Fruit fly (Drosophila melanogaster) whole organism, embryonic: ENCODE results near the gene CG6962.

ENCODE experiments used
- CG10274 ChIP-seq: fragments of 200-800 bp; sonication (Bioruptor generic); optimal IDR thresholded peaks from 3 replicates; lab custom pipeline; 2017; ENCODE audit warnings: missing biosample characterization, mild to moderate bottlenecking, missing genetic modification characterization
- CG10431 ChIP-seq: fragments of 200-800 bp; sonication (Bioruptor generic); optimal IDR thresholded peaks from 3 replicates; lab custom pipeline; 2018; ENCODE audit warnings: missing biosample characterization, mild to moderate bottlenecking, missing genetic modification characterization
- CG11456 ChIP-seq: fragments of 200-800 bp; sonication (Bioruptor generic); IDR thresholded peaks from 3 replicates; pipeline ENCODE4 v1.3.6; 2022; ENCODE audit warnings: missing biosample characterization, missing genetic modification characterization
- CG12219 ChIP-seq: fragments of 200-800 bp; sonication (Bioruptor generic); optimal IDR thresholded peaks from 3 replicates; lab custom pipeline; 2018; ENCODE audit warnings: missing biosample characterization, mild to moderate bottlenecking, missing genetic modification characterization
- CG12769 ChIP-seq: fragments of 200-800 bp; sonication (Bioruptor generic); optimal IDR thresholded peaks from 2 replicates; lab custom pipeline; 2019; ENCODE audit warnings: missing biosample characterization, mild to moderate bottlenecking, missing genetic modification characterization, moderate library complexity
- CG13624 ChIP-seq: fragments of 200-800 bp; sonication (Bioruptor generic); optimal IDR thresholded peaks from 2 replicates; lab custom pipeline; 2016; ENCODE audit warnings: missing biosample characterization, missing genetic modification characterization
- CG18599 ChIP-seq: fragments of 200-800 bp; sonication (Bioruptor generic); optimal IDR thresholded peaks from 3 replicates; lab custom pipeline; 2017; ENCODE audit warnings: missing biosample characterization, missing genetic modification characterization, mild to moderate bottlenecking, moderate library complexity, missing genetic modification reagents
- CG31365 ChIP-seq: fragments of 200-800 bp; sonication (Bioruptor generic); optimal IDR thresholded peaks from 2 replicates; lab custom pipeline; 2018; ENCODE audit warnings: missing biosample characterization, mild to moderate bottlenecking, missing genetic modification characterization
- CG32772 ChIP-seq: fragments of 200-800 bp; sonication (Bioruptor generic); IDR thresholded peaks from 2 replicates; pipeline ENCODE4 v1.3.6; 2022; ENCODE audit warnings: missing biosample characterization, missing genetic modification characterization
- CG3281 ChIP-seq: fragments of 200-800 bp; sonication (Bioruptor generic); optimal IDR thresholded peaks from 3 replicates; lab custom pipeline; 2017; ENCODE audit warnings: missing biosample characterization, mild to moderate bottlenecking, missing genetic modification characterization
- CG3995 ChIP-seq: fragments of 200-800 bp; sonication (Bioruptor generic); optimal IDR thresholded peaks from 3 replicates; lab custom pipeline; 2016; ENCODE audit warnings: missing biosample characterization, missing genetic modification characterization
- CG4617 ChIP-seq: fragments of 200-800 bp; sonication (Bioruptor generic); optimal IDR thresholded peaks from 3 replicates; lab custom pipeline; 2016; ENCODE audit warnings: missing biosample characterization, missing genetic modification characterization, borderline replicate concordance
- CG4730 ChIP-seq: fragments of 200-800 bp; sonication (Bioruptor generic); IDR thresholded peaks from 2 replicates; pipeline ENCODE4 v1.3.6; 2022; ENCODE audit warnings: missing biosample characterization, missing genetic modification characterization
- CG6791 ChIP-seq: fragments of 200-800 bp; sonication (Bioruptor generic); IDR thresholded peaks from 3 replicates; pipeline ENCODE4 v1.3.6; 2022; ENCODE audit warnings: missing biosample characterization, missing genetic modification characterization; ENCODE audit not compliant: partially characterized antibody
- CG8478 ChIP-seq: fragments of >200 bp; optimal IDR thresholded peaks from 2 replicates; lab custom pipeline; 2018
- CG9817 ChIP-seq: fragments of 200-800 bp; sonication (Bioruptor generic); optimal IDR thresholded peaks from 2 replicates; lab custom pipeline; 2018; ENCODE audit warnings: missing biosample characterization, mild to moderate bottlenecking, missing genetic modification characterization, moderate library complexity
- Deaf1 ChIP-seq: fragments of 200-800 bp; optimal IDR thresholded peaks from 3 replicates; lab custom pipeline; 2019; ENCODE audit warnings: missing biosample characterization, mild to moderate bottlenecking, missing genetic modification characterization, moderate library complexity
- Dip2 ChIP-seq: fragments of 200-800 bp; sonication (Bioruptor generic); IDR thresholded peaks from 2 replicates; pipeline ENCODE4 v1.3.6; 2022; ENCODE audit warnings: missing biosample characterization, missing genetic modification characterization
- Dip3 ChIP-seq: fragments of 200-800 bp; sonication (Bioruptor generic); optimal IDR thresholded peaks from 3 replicates; lab custom pipeline; 2016; ENCODE audit warnings: missing biosample characterization, missing genetic modification characterization
- Ets65A ChIP-seq: fragments of 200-800 bp; sonication (Bioruptor generic); peaks from one replicate; lab custom pipeline; 2016; ENCODE audit warnings: missing biosample characterization, missing genetic modification characterization
- Ets97D ChIP-seq: fragments of 200-800 bp; sonication (Bioruptor generic); optimal IDR thresholded peaks from 3 replicates; lab custom pipeline; 2016; ENCODE audit warnings: missing biosample characterization, missing genetic modification characterization
- GATAe ChIP-seq: fragments of 200-800 bp; sonication (Bioruptor generic); conservative IDR thresholded peaks from 2 replicates; pipeline ENCODE4 v1.3.6; 2022; ENCODE audit warnings: missing biosample characterization, missing genetic modification characterization
- HmgD ChIP-seq: fragments of 200-800 bp; sonication (Bioruptor generic); optimal IDR thresholded peaks from 3 replicates; lab custom pipeline; 2016; ENCODE audit warnings: missing biosample characterization, missing genetic modification characterization
- Lim3 ChIP-seq: fragments of 200-800 bp; sonication (Bioruptor generic); IDR thresholded peaks from 2 replicates; pipeline ENCODE4 v1.3.6; 2022; ENCODE audit warnings: missing biosample characterization, missing genetic modification characterization
- Mad ChIP-seq: fragments of 200-800 bp; sonication (Bioruptor generic); optimal IDR thresholded peaks from 2 replicates; lab custom pipeline; 2016; ENCODE audit warnings: missing biosample characterization, missing genetic modification characterization
- Neu2 ChIP-seq: fragments of 200-800 bp; sonication (Bioruptor generic); optimal IDR thresholded peaks from 3 replicates; lab custom pipeline; 2016; ENCODE audit warnings: missing biosample characterization, missing genetic modification characterization, borderline replicate concordance
- Ssrp ChIP-seq: fragments of 200-800 bp; sonication (Bioruptor generic); optimal IDR thresholded peaks from 2 replicates; lab custom pipeline; 2018; ENCODE audit warnings: missing biosample characterization, mild to moderate bottlenecking, missing genetic modification characterization, moderate library complexity
- Usf ChIP-seq: fragments of 200-800 bp; sonication (Bioruptor generic); optimal IDR thresholded peaks from 2 replicates; lab custom pipeline; 2017; ENCODE audit warnings: missing genotype, missing biosample characterization, missing genetic modification characterization
- ap ChIP-seq: fragments of 200-800 bp; sonication (Bioruptor generic); IDR thresholded peaks from 2 replicates; pipeline ENCODE4 v1.3.6; 2022; ENCODE audit warnings: missing biosample characterization, missing genetic modification characterization
- cg ChIP-seq: fragments of 200-800 bp; sonication (Bioruptor generic); optimal IDR thresholded peaks from 3 replicates; lab custom pipeline; 2019; ENCODE audit warnings: missing biosample characterization, mild to moderate bottlenecking, missing genetic modification characterization, moderate library complexity
- disco-r ChIP-seq: fragments of 200-800 bp; sonication (Bioruptor generic); optimal IDR thresholded peaks from 2 replicates; lab custom pipeline; 2016; ENCODE audit warnings: missing biosample characterization, missing genetic modification characterization
- dm ChIP-seq: fragments of 200-800 bp; sonication (Bioruptor generic); optimal IDR thresholded peaks from 3 replicates; lab custom pipeline; 2016; ENCODE audit warnings: missing biosample characterization, missing genetic modification characterization
- dmrt11E ChIP-seq: fragments of 200-800 bp; sonication (Bioruptor generic); optimal IDR thresholded peaks from 3 replicates; lab custom pipeline; 2018; ENCODE audit warnings: missing biosample characterization, mild to moderate bottlenecking, missing genetic modification characterization, moderate library complexity
- fd64A ChIP-seq: fragments of 200-800 bp; sonication (Bioruptor generic); optimal IDR thresholded peaks from 3 replicates; lab custom pipeline; 2018; ENCODE audit warnings: missing biosample characterization, mild to moderate bottlenecking, missing genetic modification characterization
- gro ChIP-seq: fragments of 200-800 bp; sonication (Bioruptor generic); optimal IDR thresholded peaks from 2 replicates; lab custom pipeline; 2016; ENCODE audit warnings: missing biosample characterization, missing genetic modification characterization
- insv ChIP-seq, 2 experiments: fragments of 200-800 bp; sonication (Bioruptor generic); optimal IDR thresholded peaks; 3 replicates each; lab custom pipeline; 2016 to 2018; ENCODE audit warnings: missing biosample characterization in 2 of 2, missing genetic modification characterization in 2 of 2
- mirr ChIP-seq: fragments of 200-800 bp; sonication (Bioruptor generic); optimal IDR thresholded peaks from 3 replicates; lab custom pipeline; 2018; ENCODE audit warnings: missing biosample characterization, mild to moderate bottlenecking, missing genetic modification characterization
- nerfin-2 ChIP-seq: fragments of 200-800 bp; sonication (Bioruptor generic); IDR thresholded peaks from 2 replicates; pipeline ENCODE4 v1.3.6; 2022; ENCODE audit warnings: missing biosample characterization, missing genetic modification characterization; ENCODE audit not compliant: partially characterized antibody
- nom ChIP-seq: fragments of 200-800 bp; sonication (Bioruptor generic); optimal IDR thresholded peaks from 2 replicates; lab custom pipeline; 2017; ENCODE audit warnings: missing biosample characterization, missing genetic modification characterization, mild to moderate bottlenecking, moderate library complexity, missing genetic modification reagents
- onecut ChIP-seq: fragments of 200-800 bp; sonication (Bioruptor generic); IDR thresholded peaks from 2 replicates; pipeline ENCODE4 v1.3.6; 2022; ENCODE audit warnings: missing biosample characterization, missing genetic modification characterization
- org-1 ChIP-seq: fragments of 200-800 bp; sonication (Bioruptor generic); optimal IDR thresholded peaks from 2 replicates; lab custom pipeline; 2017; ENCODE audit warnings: missing biosample characterization, missing genetic modification characterization
- pho ChIP-seq: fragments of 200-800 bp; sonication (Bioruptor generic); optimal IDR thresholded peaks from 2 replicates; lab custom pipeline; 2016; ENCODE audit warnings: missing biosample characterization, missing genetic modification characterization
- phol ChIP-seq: fragments of 200-800 bp; sonication (Bioruptor generic); optimal IDR thresholded peaks from 3 replicates; lab custom pipeline; 2018; ENCODE audit warnings: missing biosample characterization, mild to moderate bottlenecking, missing genetic modification characterization, moderate library complexity
- psq ChIP-seq: fragments of 200-800 bp; sonication (Bioruptor generic); optimal IDR thresholded peaks from 2 replicates; lab custom pipeline; 2017; ENCODE audit warnings: missing biosample characterization, missing genetic modification characterization
- pum ChIP-seq: fragments of 200-800 bp; sonication (Bioruptor generic); optimal IDR thresholded peaks from 2 replicates; lab custom pipeline; 2016; ENCODE audit warnings: missing biosample characterization, missing genetic modification characterization
- row ChIP-seq: fragments of 200-800 bp; sonication (Bioruptor generic); IDR thresholded peaks from 3 replicates; pipeline ENCODE4 v1.3.6; 2022; ENCODE audit warnings: missing biosample characterization, missing genetic modification characterization
- salm ChIP-seq: fragments of 200-800 bp; sonication (Bioruptor generic); optimal IDR thresholded peaks from 2 replicates; lab custom pipeline; 2018; ENCODE audit warnings: missing biosample characterization, mild to moderate bottlenecking, missing genetic modification characterization
- sima ChIP-seq: fragments of 200-800 bp; sonication (Bioruptor generic); optimal IDR thresholded peaks from 2 replicates; lab custom pipeline; 2016; ENCODE audit warnings: missing biosample characterization, missing genetic modification characterization
- trem ChIP-seq: fragments of 200-800 bp; optimal IDR thresholded peaks from 3 replicates; lab custom pipeline; 2019; ENCODE audit warnings: missing biosample characterization, mild to moderate bottlenecking, missing genetic modification characterization, moderate library complexity
- z ChIP-seq: fragments of 200-800 bp; sonication (Bioruptor generic); IDR thresholded peaks from 3 replicates; pipeline ENCODE4 v1.3.6; 2022; ENCODE audit warnings: missing biosample characterization, missing genetic modification characterization
- zen ChIP-seq: fragments of 200-800 bp; sonication (Bioruptor generic); optimal IDR thresholded peaks from 3 replicates; lab custom pipeline; 2018; ENCODE audit warnings: missing biosample characterization, mild to moderate bottlenecking, missing genetic modification characterization, moderate library complexity
- zfh1 ChIP-seq: fragments of 200-800 bp; sonication (Bioruptor generic); IDR thresholded peaks from 3 replicates; pipeline ENCODE4 v1.3.6; 2022; ENCODE audit warnings: missing biosample characterization, missing genetic modification characterization

The CG6962 gene

DNA sequence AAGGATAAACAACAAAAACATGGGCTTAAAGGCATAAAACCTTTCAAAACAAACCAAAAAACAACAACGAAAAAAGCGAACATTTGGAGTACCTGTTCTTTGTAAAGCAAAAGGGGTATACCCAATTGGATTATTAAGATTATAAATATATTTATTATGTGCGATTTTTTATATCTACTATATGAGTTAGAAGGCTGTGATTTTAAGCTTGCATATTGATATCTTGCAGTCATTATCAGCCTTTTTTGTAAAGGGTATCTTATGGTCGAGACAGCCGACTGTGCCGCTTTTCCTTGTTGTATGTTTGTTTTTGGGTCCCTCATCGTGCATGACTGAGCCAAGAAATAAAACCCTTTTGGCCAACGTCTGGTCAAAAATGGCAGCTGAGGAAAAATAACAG, 9.6 kb downstream of the CG6962 start (continued):
- peak; percentile 50; the same call in 1 of the 3 replicates for TF ChIP-seq zfh1
- peak; percentile 29 for TF ChIP-seq dmrt11E (tag; lab: Kevin White, UChicago)
- no peak for TF ChIP-seq CG12769 (tag; lab: Kevin White, UChicago)
- TF ChIP-seq CG12219 (GFP tag; lab: Kevin White, UChicago), result no peak
- no peak for TF ChIP-seq Ssrp (tag; lab: Kevin White, UChicago)
- no peak for TF ChIP-seq gro (GFP tag; lab: Kevin White, UChicago)
- 0 out of 2 replicates have a peak, but pooled peaks have one; percentile 12 for TF ChIP-seq ap
- no peak for TF ChIP-seq CG13624 (GFP tag; lab: Kevin White, UChicago)
- no peak for TF ChIP-seq fd64A
- no peak for TF ChIP-seq HmgD (GFP tag; lab: Kevin White, UChicago)
- no peak for TF ChIP-seq Dip2 (GFP tag; lab: Robert Waterston, UW)
- no peak for TF ChIP-seq CG6791 (GFP tag; lab: Robert Waterston, UW)
- TF ChIP-seq CG3995 (GFP tag; lab: Kevin White, UChicago), result no peak
- TF ChIP-seq CG31365 (tag; lab: Kevin White, UChicago), result no peak
- no peak for TF ChIP-seq dm (GFP tag; lab: Kevin White, UChicago)
- TF ChIP-seq zen (tag; lab: Kevin White, UChicago), result peak; percentile 51
- TF ChIP-seq CG4730, result peak; percentile 53
- no peak for TF ChIP-seq z
- no peak for TF ChIP-seq Lim3 (GFP tag; lab: Robert Waterston, UW)
- no peak for TF ChIP-seq CG8478 (lab: Kevin White, UChicago)
- no peak for TF ChIP-seq insv (GFP tag; optimal IDR thresholded peaks at IDR 0.05; lab: Kevin White, UChicago)
- no peak for TF ChIP-seq mirr (GFP tag; lab: Kevin White, UChicago)
- no peak for TF ChIP-seq Ets97D (GFP tag; lab: Kevin White, UChicago)
- TF ChIP-seq CG18599 (GFP tag; lab: Kevin White, UChicago), result peak; percentile 80
- peak; percentile 1 for TF ChIP-seq Deaf1 (tag; lab: Kevin White, UChicago)
- TF ChIP-seq cg (GFP tag; lab: Kevin White, UChicago), result no peak
- TF ChIP-seq CG9817, result peak; percentile 14
- peak; percentile 66 for TF ChIP-seq phol (tag; lab: Kevin White, UChicago)
- TF ChIP-seq onecut, result no peak
- TF ChIP-seq pum (GFP tag; lab: Kevin White, UChicago), result no peak
- no peak for TF ChIP-seq Dip3 (GFP tag; lab: Kevin White, UChicago)
- peak; percentile 24; the same call in 1 of the 2 replicates for TF ChIP-seq CG32772
- TF ChIP-seq salm (tag; lab: Kevin White, UChicago), result no peak
- no peak for TF ChIP-seq CG10431 (GFP tag; lab: Kevin White, UChicago)
- no peak for TF ChIP-seq sima (GFP tag; lab: Kevin White, UChicago)
- TF ChIP-seq Ets65A, result no peak
- no peak for TF ChIP-seq Usf (GFP tag; lab: Kevin White, UChicago)
- TF ChIP-seq CG3281, result peak; percentile 44
- peak; percentile 70; the same call in 1 of the 3 replicates for TF ChIP-seq CG11456
- peak; percentile 74 for TF ChIP-seq row (GFP tag; lab: Robert Waterston, UW)
- TF ChIP-seq disco-r (GFP tag; lab: Kevin White, UChicago), result no peak
- peak; percentile 11 for TF ChIP-seq org-1 (GFP tag; lab: Kevin White, UChicago)
- no peak for TF ChIP-seq CG10274 (GFP tag; lab: Kevin White, UChicago)
- no peak for TF ChIP-seq Mad (GFP tag; lab: Kevin White, UChicago)
- no peak for TF ChIP-seq GATAe (GFP tag; lab: Robert Waterston, UW)
- TF ChIP-seq psq, result no peak
- TF ChIP-seq CG4617 (GFP tag; lab: Kevin White, UChicago), result no peak
- TF ChIP-seq nom, result no peak
- TF ChIP-seq trem, result no peak
- no peak for TF ChIP-seq Neu2 (GFP tag; lab: Kevin White, UChicago)
- no peak for TF ChIP-seq pho (GFP tag; lab: Kevin White, UChicago)
- no peak for TF ChIP-seq nerfin-2
